Worm (Caenorhabditis elegans): ENCODE data around the gene K04E7.1.

DNA sequence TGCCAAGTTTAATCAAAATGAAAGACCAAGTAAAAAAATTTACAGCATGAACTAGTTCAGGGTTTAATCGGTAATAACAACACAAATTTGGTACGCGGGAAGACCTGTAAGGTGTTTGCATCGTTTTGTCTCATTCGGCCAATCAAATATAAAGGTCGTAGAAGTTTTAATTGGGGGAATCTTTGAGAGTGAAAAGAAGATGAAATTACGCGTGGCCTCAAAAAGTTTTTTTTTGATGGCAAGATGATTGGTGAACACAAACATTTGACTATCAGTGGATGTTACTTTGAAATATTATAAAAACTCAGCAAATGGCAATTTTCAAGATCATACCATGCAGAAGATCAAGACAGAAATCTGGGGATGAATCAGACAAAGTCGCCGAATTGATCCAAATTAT, 6.7 kb upstream of the K04E7.1 start, which contains the start of gene nas-33:
- TF ChIP-seq lin-38 (GFP tag; IDR thresholded peaks at IDR 0.05) (no peak), pha-4 (GFP tag; IDR thresholded peaks at IDR 0.05) (no peak), pha-4 (tag; optimal IDR thresholded peaks at IDR 0.05) (no peak), lin-15B (tag; optimal IDR thresholded peaks at IDR 0.05) (no peak), dpl-1 (GFP tag; optimal IDR thresholded peaks at IDR 0.05) (no peak), fkh-10 (GFP tag; optimal IDR thresholded peaks at IDR 0.05) (no peak), lsy-2 (tag; optimal IDR thresholded peaks at IDR 0.05) (no peak), lin-13 (GFP tag; optimal IDR thresholded peaks at IDR 0.05) (no peak), dve-1 (tag; optimal IDR thresholded peaks at IDR 0.05; ENCODE audit: insufficient read depth) (no peak), T20F7.1 (GFP tag; optimal IDR thresholded peaks at IDR 0.05) (no peak)
